Worm (Caenorhabditis elegans): ENCODE measurements around the gene srsx-40.

Gene srsx-40

DNA sequence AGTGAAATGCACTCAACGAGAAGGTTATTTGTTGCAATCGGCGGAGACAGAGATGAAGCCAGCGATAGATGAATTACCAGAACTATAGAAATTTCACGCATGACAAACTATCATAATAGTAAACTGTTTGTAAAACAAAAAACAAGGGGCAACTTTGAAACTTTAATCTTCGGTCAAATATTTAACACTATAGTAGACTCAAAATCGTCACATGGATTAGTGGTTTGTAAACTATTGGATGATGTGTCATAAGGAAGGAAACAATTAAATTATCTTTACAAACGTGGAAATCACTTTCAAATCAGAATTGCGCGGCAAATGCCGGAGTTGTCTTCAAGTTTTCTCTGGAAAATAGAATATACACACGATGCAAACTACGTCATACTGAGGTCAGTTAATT is 14.2 kb upstream of the srsx-40 start, which contains the start of gene ZK105.5:
ZK105.5 (minus strand) TSS at position 101 of the 400 bp plus-strand sequence.
- TF ChIP-seq lsy-2 (tag; optimal IDR thresholded peaks at IDR 0.05) (no peak), lin-39 (tag; optimal IDR thresholded peaks at IDR 0.05) (no peak), nhr-237 (tag; optimal IDR thresholded peaks at IDR 0.05) (no peak), nhr-129 (tag; optimal IDR thresholded peaks at IDR 0.05) (no peak)

DNA sequence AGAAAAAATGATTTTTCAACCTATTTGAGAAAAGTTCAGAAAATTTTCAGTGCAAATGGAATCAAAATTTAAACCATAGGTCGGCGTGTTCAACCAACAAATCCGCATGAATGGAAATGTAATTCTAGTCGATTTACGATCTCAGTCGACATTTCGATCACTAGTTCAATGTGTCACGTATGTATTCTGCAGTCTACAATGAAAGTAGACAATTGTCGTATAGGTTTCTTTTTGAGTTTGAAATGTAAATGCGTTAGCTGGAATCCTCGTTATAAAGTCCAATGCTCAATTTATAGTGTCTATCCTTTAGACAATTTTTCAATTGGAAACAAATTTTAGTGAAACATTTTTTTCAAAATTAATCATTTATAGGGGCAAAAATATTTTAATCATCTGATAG is 12.6 kb upstream of the srsx-40 start, which contains the start of gene ZK105.12:
ZK105.12 (minus strand) TSS at position 101 of the 400 bp plus-strand sequence.
- TF ChIP-seq lin-13 (GFP tag; optimal IDR thresholded peaks at IDR 0.05) (no peak), crh-2 (tag; optimal IDR thresholded peaks at IDR 0.05) (no peak), nhr-21 (tag; optimal IDR thresholded peaks at IDR 0.05) (no peak), Y55F3AM.14 (GFP tag; optimal IDR thresholded peaks at IDR 0.05) (no peak), zag-1 (tag; optimal IDR thresholded peaks at IDR 0.05) (no peak), R02D3.7 (tag; optimal IDR thresholded peaks at IDR 0.05) (no peak), aly-2 (tag; optimal IDR thresholded peaks at IDR 0.05) (no peak), sma-9 (GFP tag; optimal IDR thresholded peaks at IDR 0.05) (no peak), sma-9 (tag; optimal IDR thresholded peaks at IDR 0.05) (no peak), F13H6.1 (tag; optimal IDR thresholded peaks at IDR 0.05) (no peak), egl-27 (tag; optimal IDR thresholded peaks at IDR 0.05) (no peak), skn-1 (tag; optimal IDR thresholded peaks at IDR 0.05) (no peak), nhr-77 (tag; optimal IDR thresholded peaks at IDR 0.05) (no peak), ztf-1 (GFP tag; conservative IDR thresholded peaks at IDR 0.05) (no peak), unc-39 (tag; optimal IDR thresholded peaks at IDR 0.05) (no peak), nhr-129 (tag; optimal IDR thresholded peaks at IDR 0.05) (no peak), snpc-4 (tag; optimal IDR thresholded peaks at IDR 0.05) (no peak), unc-62 (GFP tag; optimal IDR thresholded peaks at IDR 0.05) (no peak), C34F6.9 (tag; optimal IDR thresholded peaks at IDR 0.05) (no peak), nhr-23 (tag; optimal IDR thresholded peaks at IDR 0.05) (no peak), nhr-6 (tag; optimal IDR thresholded peaks at IDR 0.05) (no peak)

DNA sequence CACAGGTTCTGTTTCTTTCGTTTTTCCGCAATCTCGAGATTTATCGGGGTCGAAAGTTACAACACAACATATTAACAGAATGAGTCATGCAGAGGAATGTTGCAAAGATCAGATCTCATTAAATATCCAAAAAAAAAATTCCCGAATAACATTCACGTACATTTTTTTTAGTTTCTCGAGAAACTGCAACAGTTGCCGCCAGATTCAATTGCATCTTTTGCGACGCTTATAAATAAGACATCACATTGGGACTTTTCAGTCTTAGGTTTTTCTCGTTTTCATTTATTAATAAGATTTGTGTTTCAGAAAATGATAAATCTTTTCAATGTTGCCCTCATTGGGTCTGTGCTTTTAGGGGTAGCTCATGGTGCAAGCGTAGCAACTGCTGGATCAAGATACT is 10.3 kb upstream of the srsx-40 start, which contains the start of gene ZK105.1:
ZK105.1 (plus strand) TSS at position 301 of the 400 bp plus-strand sequence.
- TF ChIP-seq lin-11 (tag; optimal IDR thresholded peaks at IDR 0.05) (no peak), nhr-21 (tag; optimal IDR thresholded peaks at IDR 0.05) (no peak), elt-1 (tag; optimal IDR thresholded peaks at IDR 0.05) (no peak), ztf-4 (tag; optimal IDR thresholded peaks at IDR 0.05) (no peak), ZK546.5 (tag; optimal IDR thresholded peaks at IDR 0.05) (no peak), nhr-25 (tag; optimal IDR thresholded peaks at IDR 0.05) (no peak), sma-3 (GFP tag; optimal IDR thresholded peaks at IDR 0.05) (no peak), zag-1 (tag; optimal IDR thresholded peaks at IDR 0.05) (no peak), crh-2 (tag; optimal IDR thresholded peaks at IDR 0.05) (no peak), nhr-11 (tag; optimal IDR thresholded peaks at IDR 0.05) (no peak), snpc-4 (tag; optimal IDR thresholded peaks at IDR 0.05) (no peak), nhr-77 (tag; optimal IDR thresholded peaks at IDR 0.05) (no peak), ceh-82 (tag; optimal IDR thresholded peaks at IDR 0.05) (no peak), ztf-1 (GFP tag; conservative IDR thresholded peaks at IDR 0.05) (no peak), mdl-1 (tag; optimal IDR thresholded peaks at IDR 0.05) (no peak), nhr-23 (tag; optimal IDR thresholded peaks at IDR 0.05) (no peak), ztf-11 (tag; optimal IDR thresholded peaks at IDR 0.05) (no peak), nhr-129 (tag; optimal IDR thresholded peaks at IDR 0.05) (no peak), ama-1 (optimal IDR thresholded peaks at IDR 0.05) (no peak)

DNA sequence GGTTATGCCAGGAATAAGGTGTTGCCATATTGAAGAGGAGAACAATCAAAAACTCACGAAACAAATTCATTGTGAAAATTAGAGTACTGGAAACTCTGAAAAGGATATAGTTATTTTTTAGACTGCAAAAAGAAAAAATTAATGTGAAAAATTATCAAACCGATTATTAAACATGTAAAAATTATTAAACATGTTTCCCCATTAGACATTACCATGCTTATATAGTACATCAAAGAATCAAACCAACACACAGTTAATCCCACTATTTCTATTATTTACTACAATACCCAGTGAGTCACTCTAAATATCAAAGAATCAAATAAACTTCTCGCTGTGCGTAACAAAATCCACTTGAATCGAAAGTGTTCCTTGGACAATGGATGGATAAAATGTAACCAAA is 9.6 kb upstream of the srsx-40 start, which contains the start of gene ZK105.13:
ZK105.13 (minus strand) TSS at position 101 of the 400 bp plus-strand sequence.
- no peak for TF ChIP-seq nhr-11 (tag; optimal IDR thresholded peaks at IDR 0.05)
- TF ChIP-seq nhr-77 (tag; optimal IDR thresholded peaks at IDR 0.05) = no peak
- no peak for TF ChIP-seq egl-27 (tag; optimal IDR thresholded peaks at IDR 0.05)
- TF ChIP-seq lsy-2 (tag; optimal IDR thresholded peaks at IDR 0.05) = no peak

DNA sequence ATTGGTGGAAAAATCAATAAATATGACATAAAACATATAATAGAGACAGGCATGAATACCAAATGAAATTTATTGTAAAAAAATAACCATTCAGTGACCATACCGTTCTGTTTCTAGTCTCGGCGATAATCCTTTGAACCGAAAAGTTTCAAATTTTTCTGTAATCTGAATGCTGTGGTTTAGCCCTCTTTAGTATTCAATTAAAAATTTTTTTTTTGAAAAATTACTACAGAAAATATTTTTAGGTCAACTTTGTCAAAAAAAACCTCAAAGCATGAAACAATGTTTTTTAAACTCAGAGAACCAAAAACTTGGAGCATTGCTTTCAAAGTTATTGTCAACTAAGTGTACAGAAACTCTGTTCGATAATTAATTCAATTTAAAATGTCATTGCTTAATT is 5.1 kb upstream of the srsx-40 start, which contains the start of gene ZK105.11:
ZK105.11 (minus strand) TSS at position 101 of the 400 bp plus-strand sequence.
- TF ChIP-seq mdl-1 (tag; optimal IDR thresholded peaks at IDR 0.05) (no peak), peb-1 (tag; optimal IDR thresholded peaks at IDR 0.05) (no peak), ZK546.5 (tag; optimal IDR thresholded peaks at IDR 0.05) (no peak), unc-62 (GFP tag; optimal IDR thresholded peaks at IDR 0.05) (no peak), nhr-10 (tag; optimal IDR thresholded peaks at IDR 0.05) (no peak), egl-27 (tag; optimal IDR thresholded peaks at IDR 0.05) (no peak), zag-1 (tag; optimal IDR thresholded peaks at IDR 0.05) (no peak), nhr-21 (tag; optimal IDR thresholded peaks at IDR 0.05) (no peak), dmd-4 (tag; optimal IDR thresholded peaks at IDR 0.05) (no peak)
